Worm (Caenorhabditis elegans) whole organism, mixed stage, embryonic: ENCODE data around the gene rpl-6.
A peak's percentile ranks its signal among the peaks of the same experiment; 100 is the strongest.

Experiments
- M03D4.4 ChIP-seq: sonication (generic microtip); optimal IDR thresholded peaks from 2 replicates; lab custom pipeline; 2017; ENCODE audit warnings: mild to moderate bottlenecking, missing genetic modification characterization, missing compliant biosample characterization
- bed-3 ChIP-seq: fragments of 200-800 bp; sonication (Bioruptor generic); optimal IDR thresholded peaks from 3 replicates; lab custom pipeline; 2018; ENCODE audit warnings: mild to moderate bottlenecking, missing genetic modification characterization, moderate library complexity, missing compliant biosample characterization
- blmp-1 ChIP-seq: fragments of 150-350 bp; optimal IDR thresholded peaks from 2 replicates; lab custom pipeline; 2014; ENCODE audit warnings: missing biosample characterization, missing genetic modification characterization
- ceh-39 ChIP-seq: fragments of 150-350 bp; optimal IDR thresholded peaks from 2 replicates; lab custom pipeline; 2014; ENCODE audit warnings: missing biosample characterization, missing genetic modification characterization
- ceh-43 ChIP-seq: fragments of 200-800 bp; sonication (Bioruptor generic); optimal IDR thresholded peaks from 2 replicates; lab custom pipeline; 2018; ENCODE audit warnings: mild to moderate bottlenecking, missing genetic modification characterization, moderate library complexity, missing compliant biosample characterization
- ceh-83 ChIP-seq: fragments of 200-800 bp; sonication (Bioruptor generic); optimal IDR thresholded peaks from 2 replicates; lab custom pipeline; 2018; ENCODE audit warnings: mild to moderate bottlenecking, missing genetic modification characterization, missing compliant biosample characterization
- ces-1 ChIP-seq: fragments of 150-350 bp; optimal IDR thresholded peaks from 2 replicates; lab custom pipeline; 2014; ENCODE audit warnings: missing biosample characterization, missing genetic modification reagents, missing genetic modification characterization
- cnd-1 ChIP-seq: fragments of 200-800 bp; sonication (Bioruptor generic); optimal IDR thresholded peaks from 2 replicates; lab custom pipeline; 2018; ENCODE audit warnings: mild to moderate bottlenecking, missing genetic modification characterization, missing compliant biosample characterization
- drap-1 ChIP-seq: fragments of 200-800 bp; sonication (Bioruptor generic); optimal IDR thresholded peaks from 3 replicates; lab custom pipeline; 2018; ENCODE audit warnings: mild to moderate bottlenecking, missing genetic modification characterization, missing compliant biosample characterization
- elt-1 ChIP-seq: sonication (generic microtip); optimal IDR thresholded peaks from 2 replicates; lab custom pipeline; 2017; ENCODE audit warnings: missing genetic modification characterization, mild to moderate bottlenecking, missing compliant biosample characterization, antibody characterized with exemption, moderate library complexity, borderline replicate concordance; ENCODE audit not compliant: insufficient read depth
- elt-3 ChIP-seq: fragments of 150-350 bp; optimal IDR thresholded peaks from 2 replicates; lab custom pipeline; 2014; ENCODE audit warnings: missing biosample characterization, missing genetic modification characterization
- ham-2 ChIP-seq: fragments of 200-800 bp; sonication (Bioruptor generic); optimal IDR thresholded peaks from 2 replicates; lab custom pipeline; 2018; ENCODE audit warnings: mild to moderate bottlenecking, missing genetic modification characterization, missing compliant biosample characterization
- hlh-1 ChIP-seq: fragments of 150-350 bp; optimal IDR thresholded peaks from 2 replicates; lab custom pipeline; 2014; ENCODE audit warnings: missing biosample characterization, missing genetic modification reagents, missing genetic modification characterization
- lin-13 ChIP-seq: fragments of 150-350 bp; optimal IDR thresholded peaks from 2 replicates; lab custom pipeline; 2014; ENCODE audit warnings: missing biosample characterization, missing genetic modification characterization
- lsy-2 ChIP-seq: fragments of 150-350 bp; optimal IDR thresholded peaks from 2 replicates; lab custom pipeline; 2014; ENCODE audit warnings: missing biosample characterization, missing genetic modification characterization
- mab-5 ChIP-seq: fragments of 150-350 bp; optimal IDR thresholded peaks from 2 replicates; lab custom pipeline; 2014; ENCODE audit warnings: missing biosample characterization, missing genetic modification characterization
- mep-1 ChIP-seq: fragments of 150-350 bp; optimal IDR thresholded peaks from 2 replicates; lab custom pipeline; 2017; ENCODE audit warnings: missing biosample characterization, missing genetic modification reagents, missing genetic modification characterization, inconsistent platforms
- mls-2 ChIP-seq: sonication (generic microtip); optimal IDR thresholded peaks from 2 replicates; lab custom pipeline; 2016; ENCODE audit warnings: mild to moderate bottlenecking, missing genetic modification characterization, moderate library complexity, missing compliant biosample characterization
- nhr-12 ChIP-seq: fragments of 150-350 bp; optimal IDR thresholded peaks from 2 replicates; lab custom pipeline; 2014; ENCODE audit warnings: missing biosample characterization, missing genetic modification characterization
- nhr-2 ChIP-seq: fragments of 150-350 bp; optimal IDR thresholded peaks from 2 replicates; lab custom pipeline; 2014; ENCODE audit warnings: missing biosample characterization, missing genetic modification characterization
- nhr-237 ChIP-seq: fragments of 150-350 bp; optimal IDR thresholded peaks from 2 replicates; lab custom pipeline; 2014; ENCODE audit warnings: missing biosample characterization, missing genetic modification characterization
- nhr-28 ChIP-seq: fragments of 150-350 bp; optimal IDR thresholded peaks from 2 replicates; lab custom pipeline; 2014; ENCODE audit warnings: missing biosample characterization, missing genetic modification characterization
- nhr-76 ChIP-seq: sonication (generic microtip); optimal IDR thresholded peaks from 2 replicates; lab custom pipeline; 2017; ENCODE audit warnings: missing biosample characterization, missing genetic modification characterization
- pha-4 ChIP-seq: fragments of 150-350 bp; optimal IDR thresholded peaks from 2 replicates; lab custom pipeline; 2018; ENCODE audit warnings: missing biosample characterization, missing genetic modification reagents, missing genetic modification characterization
- sem-2 ChIP-seq: fragments of 200-800 bp; sonication (Bioruptor generic); optimal IDR thresholded peaks from 2 replicates; lab custom pipeline; 2018; ENCODE audit warnings: mild to moderate bottlenecking, missing genetic modification characterization, missing compliant biosample characterization
- snpc-4 ChIP-seq: fragments of 150-350 bp; optimal IDR thresholded peaks from 2 replicates; lab custom pipeline; 2014; ENCODE audit warnings: missing biosample characterization, missing genetic modification characterization
- sptf-1 ChIP-seq: sonication (generic microtip); optimal IDR thresholded peaks from 2 replicates; lab custom pipeline; 2017; ENCODE audit warnings: mild to moderate bottlenecking, missing genetic modification characterization, moderate library complexity, missing compliant biosample characterization
- tbx-8 ChIP-seq: fragments of 200-800 bp; sonication (Bioruptor generic); optimal IDR thresholded peaks from 2 replicates; lab custom pipeline; 2018; ENCODE audit warnings: mild to moderate bottlenecking, missing genetic modification characterization, moderate library complexity, missing compliant biosample characterization
- unc-120 ChIP-seq: sonication (generic microtip); optimal IDR thresholded peaks from 2 replicates; lab custom pipeline; 2017; ENCODE audit warnings: missing genetic modification characterization, missing compliant biosample characterization; ENCODE audit not compliant: poor library complexity, severe bottlenecking
- unc-39 ChIP-seq: fragments of 150-350 bp; optimal IDR thresholded peaks from 2 replicates; lab custom pipeline; 2014; ENCODE audit warnings: missing biosample characterization, missing genetic modification characterization
- unc-62 ChIP-seq: fragments of 150-350 bp; optimal IDR thresholded peaks from 2 replicates; lab custom pipeline; 2014; ENCODE audit warnings: missing biosample characterization, missing genetic modification reagents, missing genetic modification characterization
- zip-8 ChIP-seq: fragments of 150-350 bp; optimal IDR thresholded peaks from 2 replicates; lab custom pipeline; 2014; ENCODE audit warnings: missing biosample characterization, missing genetic modification characterization
- ztf-11 ChIP-seq: fragments of 150-350 bp; optimal IDR thresholded peaks from 2 replicates; lab custom pipeline; 2014; ENCODE audit warnings: missing biosample characterization, missing genetic modification characterization

rpl-6 gene

ce11 chrIII:7179538-7180301 is 28.5 kb upstream of the rpl-6 start, which contains the start of the genes rps-14 and rpl-36 (continued):
- TF ChIP-seq snpc-4 (tag; lab: Kevin White, UChicago) (no peak), blmp-1 (tag; lab: Kevin White, UChicago) (peak; percentile 15), mab-5 (no peak), ztf-11 (tag; lab: Kevin White, UChicago) (no peak), M03D4.4 (tag; lab: Kevin White, UChicago) (peak; percentile 66), tbx-8 (GFP tag; lab: Kevin White, UChicago) (no peak), sptf-1 (peak; percentile 57), lsy-2 (peak; percentile 86)
- TF ChIP-seq, all 35 proteins: peak for 12

ce11 chrIII:7180613-7181012 is 27.6 kb upstream of the rpl-6 start, which contains the start of gene ndab-2:
Gene ndab-2 (plus strand): TSS chrIII:7180752.
- TF ChIP-seq tbx-8 (GFP tag; lab: Kevin White, UChicago) (no peak), nhr-237 (no peak), bed-3 (GFP tag; lab: Kevin White, UChicago) (no peak), ham-2 (no peak), ceh-43 (GFP tag; lab: Kevin White, UChicago) (no peak), sem-2 (GFP tag; lab: Kevin White, UChicago) (no peak), sptf-1 (no peak)
- TF ChIP-seq, all 35 proteins: peak for 0

DNA sequence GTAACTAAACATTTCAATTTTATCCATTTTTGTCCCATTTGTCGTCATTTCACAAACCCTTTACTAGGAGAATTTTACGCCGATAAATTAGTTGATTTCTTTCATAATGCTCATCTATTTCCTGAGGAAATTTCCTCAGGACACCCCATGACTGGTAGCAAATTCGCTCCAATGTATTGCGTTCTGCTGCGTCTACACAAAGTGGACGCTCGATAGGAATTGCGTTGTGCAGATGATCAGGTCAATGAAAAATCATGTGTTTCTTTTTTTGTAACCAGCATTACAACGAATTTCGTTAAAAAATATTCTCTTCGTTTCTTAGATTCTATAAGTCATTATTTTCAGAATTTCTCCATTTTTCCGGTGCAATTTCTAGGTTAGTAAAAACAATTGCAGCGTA is 26.4 kb upstream of the rpl-6 start, which contains the start of gene epg-4:
epg-4 (plus strand) TSS at position 346 of the 400 bp plus-strand sequence.
- peak; percentile 12 for TF ChIP-seq mls-2
- TF ChIP-seq ceh-43 (GFP tag; lab: Kevin White, UChicago): no peak
- no peak for TF ChIP-seq ces-1
- peak; percentile 67 for TF ChIP-seq mep-1
- no peak for TF ChIP-seq snpc-4 (tag; lab: Kevin White, UChicago)
- no peak for TF ChIP-seq elt-3 (tag; lab: Kevin White, UChicago)
- TF ChIP-seq lsy-2: peak; percentile 7
- TF ChIP-seq unc-62 (GFP tag; lab: Kevin White, UChicago): no peak
- TF ChIP-seq hlh-1: peak; percentile 8
- peak; percentile 41 for TF ChIP-seq sptf-1
- TF ChIP-seq ztf-11 (tag; lab: Kevin White, UChicago): no peak
- TF ChIP-seq pha-4 (tag; lab: Kevin White, UChicago): no peak
- no peak for TF ChIP-seq bed-3 (GFP tag; lab: Kevin White, UChicago)

DNA sequence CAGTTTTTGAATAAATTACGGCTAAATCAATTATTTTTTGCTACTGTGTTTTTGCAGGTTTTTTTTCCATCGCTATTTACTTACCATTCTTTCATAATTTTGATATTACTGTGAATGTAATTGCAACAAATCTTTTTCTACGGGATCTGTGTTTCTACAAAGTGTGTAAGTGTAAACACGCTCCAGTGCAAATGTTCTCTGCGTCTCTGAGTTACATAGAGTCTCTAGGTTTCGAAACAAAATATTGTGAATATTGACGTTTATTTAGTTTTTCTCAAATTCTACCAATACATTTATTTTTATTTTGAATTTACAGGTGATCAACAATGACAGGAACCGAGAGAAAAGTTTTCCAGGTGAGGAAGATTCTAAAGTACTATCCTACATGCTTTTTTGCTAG is 24.2 kb upstream of the rpl-6 start, which contains the start of gene yju-2:
yju-2 (plus strand) TSS at position 315 of the 400 bp plus-strand sequence.
- no peak for TF ChIP-seq tbx-8 (GFP tag; lab: Kevin White, UChicago)
- peak; percentile 47 for TF ChIP-seq nhr-237
- TF ChIP-seq nhr-28 (tag; lab: Kevin White, UChicago): no peak
- TF ChIP-seq bed-3 (GFP tag; lab: Kevin White, UChicago): no peak
- no peak for TF ChIP-seq snpc-4 (tag; lab: Kevin White, UChicago)
- no peak for TF ChIP-seq nhr-2 (tag; lab: Kevin White, UChicago)
- no peak for TF ChIP-seq nhr-12 (tag; lab: Kevin White, UChicago)
- no peak for TF ChIP-seq M03D4.4 (tag; lab: Kevin White, UChicago)
- no peak for TF ChIP-seq lin-13 (tag; lab: Kevin White, UChicago)
- peak; percentile 24 for TF ChIP-seq ceh-39 (tag; lab: Kevin White, UChicago)
- no peak for TF ChIP-seq unc-39
- peak; percentile 70 for TF ChIP-seq lsy-2
- peak; percentile 4 for TF ChIP-seq sptf-1
- no peak for TF ChIP-seq ceh-43 (GFP tag; lab: Kevin White, UChicago)
- no peak for TF ChIP-seq nhr-76
- no peak for TF ChIP-seq mls-2
- TF ChIP-seq drap-1 (GFP tag; lab: Kevin White, UChicago): no peak
- TF ChIP-seq elt-3 (tag; lab: Kevin White, UChicago): no peak
- TF ChIP-seq mep-1: no peak
- no peak for TF ChIP-seq ham-2
- no peak for TF ChIP-seq elt-1
- peak; percentile 82 for TF ChIP-seq pha-4 (tag; lab: Kevin White, UChicago)
- TF ChIP-seq ztf-11 (tag; lab: Kevin White, UChicago): no peak
- no peak for TF ChIP-seq unc-120
- no peak for TF ChIP-seq sem-2 (GFP tag; lab: Kevin White, UChicago)
- no peak for TF ChIP-seq zip-8 (tag; lab: Kevin White, UChicago)
- TF ChIP-seq mab-5: no peak
- no peak for TF ChIP-seq ceh-83 (GFP tag; lab: Kevin White, UChicago)
- no peak for TF ChIP-seq blmp-1 (tag; lab: Kevin White, UChicago)
- TF ChIP-seq cnd-1: no peak
- peak; percentile 69 for TF ChIP-seq ces-1
